Worm (Caenorhabditis elegans) whole organism, early embryonic: ENCODE results near the gene srh-5.

ENCODE experiments used
- B0310.2 ChIP-seq: sonication (generic microtip); optimal IDR thresholded peaks from 2 replicates; lab custom pipeline; 2016; ENCODE audit warnings: mild to moderate bottlenecking, missing genetic modification characterization, missing compliant biosample characterization
- aly-1 ChIP-seq: sonication (generic microtip); optimal IDR thresholded peaks from 2 replicates; lab custom pipeline; 2016; ENCODE audit warnings: missing genetic modification characterization, missing compliant biosample characterization

The srh-5 gene

DNA sequence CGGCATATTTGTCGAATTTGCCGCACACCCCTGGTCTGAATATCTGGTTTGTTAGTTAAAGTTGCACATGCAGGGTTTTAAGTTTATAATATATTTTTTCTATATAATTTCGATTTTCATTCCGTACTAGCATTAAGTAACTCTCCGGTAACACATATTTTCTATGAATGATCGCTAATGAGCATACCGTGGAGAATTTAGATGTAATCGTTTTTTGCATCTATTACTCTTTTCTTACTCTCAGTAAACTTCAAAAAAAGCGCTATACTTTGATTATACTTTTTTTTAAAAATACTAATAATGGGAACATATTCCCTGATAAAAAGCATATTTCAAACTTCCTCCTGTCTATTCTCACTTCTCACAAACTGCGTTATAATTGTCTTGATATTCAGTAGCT lies 49.1 kb downstream of the srh-5 start, which contains the start of gene str-160:
TSS of gene str-160 (plus strand) at position 301 of the 400 bp plus-strand sequence.
- TF ChIP-seq B0310.2 (tag; lab: Kevin White, UChicago) (no peak), aly-1 (no peak)
